Fruit fly (Drosophila melanogaster) whole organism, embryonic: ENCODE measurements around the gene CG5446.

ENCODE experiments used
- ATbp ChIP-seq: fragments of 200-800 bp; sonication (Bioruptor generic); optimal IDR thresholded peaks from 2 replicates; lab custom pipeline; 2017; ENCODE audit warnings: missing biosample characterization, mild to moderate bottlenecking, missing genetic modification characterization, missing genetic modification reagents
- Antp ChIP-seq: fragments of 200-800 bp; sonication (Bioruptor generic); optimal IDR thresholded peaks from 3 replicates; lab custom pipeline; 2016; ENCODE audit warnings: missing biosample characterization, missing genetic modification characterization
- Asciz ChIP-seq: fragments of 200-800 bp; sonication (Bioruptor generic); optimal IDR thresholded peaks from 2 replicates; lab custom pipeline; 2017; ENCODE audit warnings: missing biosample characterization, mild to moderate bottlenecking, missing genetic modification characterization, missing genetic modification reagents
- CG10543 ChIP-seq: fragments of 200-800 bp; sonication (Bioruptor generic); optimal IDR thresholded peaks from 3 replicates; lab custom pipeline; 2017; ENCODE audit warnings: missing biosample characterization, mild to moderate bottlenecking, missing genetic modification characterization, moderate library complexity
- CG12071 ChIP-seq: fragments of 200-800 bp; sonication (Bioruptor generic); optimal IDR thresholded peaks from 3 replicates; lab custom pipeline; 2018; ENCODE audit warnings: missing biosample characterization, mild to moderate bottlenecking, missing genetic modification characterization
- CG17912 ChIP-seq: fragments of 200-800 bp; sonication (Bioruptor generic); optimal IDR thresholded peaks from 2 replicates; lab custom pipeline; 2018; ENCODE audit warnings: missing biosample characterization, mild to moderate bottlenecking, missing genetic modification characterization
- CG2116 ChIP-seq: fragments of 200-800 bp; sonication (Bioruptor generic); optimal IDR thresholded peaks from 3 replicates; lab custom pipeline; 2018; ENCODE audit warnings: missing biosample characterization, mild to moderate bottlenecking, missing genetic modification characterization
- CG2678 ChIP-seq: fragments of 200-800 bp; sonication (Bioruptor generic); optimal IDR thresholded peaks from 3 replicates; lab custom pipeline; 2019; ENCODE audit warnings: missing biosample characterization, mild to moderate bottlenecking, missing genetic modification characterization, moderate library complexity
- CG2875 ChIP-seq: fragments of 200-800 bp; sonication (Bioruptor generic); optimal IDR thresholded peaks from 2 replicates; lab custom pipeline; 2017; ENCODE audit warnings: missing biosample characterization, mild to moderate bottlenecking, missing genetic modification characterization, missing genetic modification reagents
- CG30020 ChIP-seq: fragments of 200-800 bp; optimal IDR thresholded peaks from 2 replicates; lab custom pipeline; 2019; ENCODE audit warnings: missing biosample characterization, mild to moderate bottlenecking, missing genetic modification characterization, moderate library complexity
- CG31388 ChIP-seq: fragments of 200-800 bp; sonication (Bioruptor generic); optimal IDR thresholded peaks from 2 replicates; lab custom pipeline; 2016; ENCODE audit warnings: missing biosample characterization, missing genetic modification characterization
- CG33557 ChIP-seq: fragments of 200-800 bp; sonication (Bioruptor generic); optimal IDR thresholded peaks from 2 replicates; lab custom pipeline; 2019; ENCODE audit warnings: missing biosample characterization, mild to moderate bottlenecking, missing genetic modification characterization, moderate library complexity
- CG34422 ChIP-seq: fragments of 200-800 bp; sonication (Bioruptor generic); IDR thresholded peaks from 3 replicates; pipeline ENCODE4 v1.3.6; 2022; ENCODE audit warnings: missing biosample characterization, missing genetic modification characterization
- CG4730 ChIP-seq: fragments of 200-800 bp; sonication (Bioruptor generic); IDR thresholded peaks from 2 replicates; pipeline ENCODE4 v1.3.6; 2022; ENCODE audit warnings: missing biosample characterization, missing genetic modification characterization
- CG6689 ChIP-seq: fragments of 200-800 bp; sonication (Bioruptor generic); IDR thresholded peaks from 2 replicates; pipeline ENCODE4 v1.3.6; 2022; ENCODE audit warnings: missing biosample characterization, missing genetic modification characterization
- CG7987 ChIP-seq: fragments of 200-800 bp; sonication (Bioruptor generic); optimal IDR thresholded peaks from 2 replicates; lab custom pipeline; 2018; ENCODE audit warnings: missing biosample characterization, mild to moderate bottlenecking, missing genetic modification characterization, moderate library complexity
- CG8281 ChIP-seq: fragments of 200-800 bp; sonication (Bioruptor generic); optimal IDR thresholded peaks from 2 replicates; lab custom pipeline; 2018; ENCODE audit warnings: missing biosample characterization, mild to moderate bottlenecking, missing genetic modification characterization, moderate library complexity
- CG8944 ChIP-seq: fragments of 200-800 bp; sonication (Bioruptor generic); optimal IDR thresholded peaks from 3 replicates; lab custom pipeline; 2016; ENCODE audit warnings: missing biosample characterization, missing genetic modification characterization
- CG9876 ChIP-seq: fragments of 200-800 bp; sonication (Bioruptor generic); optimal IDR thresholded peaks from 2 replicates; lab custom pipeline; 2016; ENCODE audit warnings: missing biosample characterization, missing genetic modification characterization
- D ChIP-seq, 2 experiments: fragments of 200-800 bp in 1 of 2; fragments of >200 bp in 1 of 2; sonication (Bioruptor generic) in 1 of 2; optimal IDR thresholded peaks; 2 replicates in 1 of 2; 3 replicates in 1 of 2; lab custom pipeline; 2017; ENCODE audit warnings: mild to moderate bottlenecking in 1 of 2, missing biosample characterization in 1 of 2, missing genetic modification characterization in 1 of 2, missing genetic modification reagents in 1 of 2
- HHEX ChIP-seq: fragments of 200-800 bp; sonication (Bioruptor generic); optimal IDR thresholded peaks from 3 replicates; lab custom pipeline; 2017; ENCODE audit warnings: missing biosample characterization, mild to moderate bottlenecking, missing genetic modification characterization, missing genetic modification reagents
- Hr51 ChIP-seq, 2 experiments: fragments of 200-800 bp; sonication (Bioruptor generic); optimal IDR thresholded peaks; 2 replicates in 1 of 2; 3 replicates in 1 of 2; lab custom pipeline; 2016 to 2018; ENCODE audit warnings: missing biosample characterization in 2 of 2, missing genetic modification characterization in 2 of 2, mild to moderate bottlenecking in 1 of 2, moderate library complexity in 1 of 2
- MTF-1 ChIP-seq: fragments of 200-800 bp; sonication (Bioruptor generic); optimal IDR thresholded peaks from 2 replicates; lab custom pipeline; 2018; ENCODE audit warnings: missing biosample characterization, mild to moderate bottlenecking, missing genetic modification characterization, borderline replicate concordance
- Med ChIP-seq: fragments of 200-800 bp; sonication (Bioruptor generic); peaks from one replicate; lab custom pipeline; 2016; ENCODE audit warnings: missing biosample characterization, missing genetic modification characterization, mild to moderate bottlenecking, inconsistent platforms, moderate library complexity
- NC2α ChIP-seq: fragments of 200-800 bp; sonication (Bioruptor generic); optimal IDR thresholded peaks from 2 replicates; lab custom pipeline; 2016; ENCODE audit warnings: missing biosample characterization, missing genetic modification characterization
- Pdp1 ChIP-seq, 2 experiments: fragments of 200-800 bp; sonication (Bioruptor generic); optimal IDR thresholded peaks; 3 replicates each; lab custom pipeline; 2016; ENCODE audit warnings: missing biosample characterization in 2 of 2, missing genetic modification characterization in 2 of 2, mild to moderate bottlenecking in 1 of 2, moderate library complexity in 1 of 2
- Ptx1 ChIP-seq: fragments of 200-800 bp; sonication (Bioruptor generic); IDR thresholded peaks from 2 replicates; pipeline ENCODE4 v1.3.6; 2022; ENCODE audit warnings: missing biosample characterization, missing genetic modification characterization
- Rfx ChIP-seq: fragments of 200-800 bp; sonication (Bioruptor generic); IDR thresholded peaks from 2 replicates; pipeline ENCODE4 v1.3.6; 2022; ENCODE audit warnings: missing biosample characterization, missing genetic modification characterization
- Six4 ChIP-seq: fragments of 200-800 bp; sonication (Bioruptor generic); optimal IDR thresholded peaks from 2 replicates; lab custom pipeline; 2016; ENCODE audit warnings: missing biosample characterization, missing genetic modification characterization
- Sox100B ChIP-seq: fragments of 200-800 bp; sonication (Bioruptor generic); optimal IDR thresholded peaks from 3 replicates; lab custom pipeline; 2018; ENCODE audit warnings: missing biosample characterization, mild to moderate bottlenecking, missing genetic modification characterization
- bigmax ChIP-seq: fragments of 200-800 bp; sonication (Bioruptor generic); optimal IDR thresholded peaks from 2 replicates; lab custom pipeline; 2018; ENCODE audit warnings: missing biosample characterization, mild to moderate bottlenecking, missing genetic modification characterization
- caup ChIP-seq: fragments of 200-800 bp; sonication (Bioruptor generic); optimal IDR thresholded peaks from 3 replicates; lab custom pipeline; 2017; ENCODE audit warnings: missing biosample characterization, mild to moderate bottlenecking, missing genetic modification characterization, moderate library complexity; ENCODE audit not compliant: severe bottlenecking
- dmrt99B ChIP-seq: fragments of 200-800 bp; sonication (Bioruptor generic); optimal IDR thresholded peaks from 2 replicates; lab custom pipeline; 2018; ENCODE audit warnings: missing biosample characterization, mild to moderate bottlenecking, missing genetic modification characterization, moderate library complexity
- exex ChIP-seq: fragments of 200-800 bp; sonication (Bioruptor generic); optimal IDR thresholded peaks from 4 replicates; lab custom pipeline; 2018; ENCODE audit warnings: missing biosample characterization, mild to moderate bottlenecking, missing genetic modification characterization, moderate library complexity
- fd64A ChIP-seq: fragments of 200-800 bp; sonication (Bioruptor generic); optimal IDR thresholded peaks from 3 replicates; lab custom pipeline; 2018; ENCODE audit warnings: missing biosample characterization, mild to moderate bottlenecking, missing genetic modification characterization
- grn ChIP-seq: fragments of 200-800 bp; sonication (Bioruptor generic); optimal IDR thresholded peaks from 3 replicates; lab custom pipeline; 2017; ENCODE audit warnings: missing biosample characterization, missing genetic modification characterization
- hth ChIP-seq: fragments of >200 bp; optimal IDR thresholded peaks from 2 replicates; lab custom pipeline; 2017; ENCODE audit warnings: inconsistent platforms
- lab ChIP-seq: fragments of 200-800 bp; sonication (Bioruptor generic); optimal IDR thresholded peaks from 3 replicates; lab custom pipeline; 2017; ENCODE audit warnings: missing biosample characterization, missing genetic modification characterization, mild to moderate bottlenecking, moderate library complexity, missing genetic modification reagents
- mirr ChIP-seq: fragments of 200-800 bp; sonication (Bioruptor generic); optimal IDR thresholded peaks from 3 replicates; lab custom pipeline; 2018; ENCODE audit warnings: missing biosample characterization, mild to moderate bottlenecking, missing genetic modification characterization
- nau ChIP-seq: fragments of 200-800 bp; sonication (Bioruptor generic); optimal IDR thresholded peaks from 3 replicates; lab custom pipeline; 2017; ENCODE audit warnings: missing biosample characterization, mild to moderate bottlenecking, missing genetic modification characterization, missing genetic modification reagents
- odd ChIP-seq: fragments of 200-800 bp; sonication (Bioruptor generic); optimal IDR thresholded peaks from 2 replicates; lab custom pipeline; 2017; ENCODE audit warnings: missing biosample characterization, mild to moderate bottlenecking, missing genetic modification characterization
- salm ChIP-seq: fragments of 200-800 bp; sonication (Bioruptor generic); optimal IDR thresholded peaks from 2 replicates; lab custom pipeline; 2018; ENCODE audit warnings: missing biosample characterization, mild to moderate bottlenecking, missing genetic modification characterization
- sens ChIP-seq: fragments of 200-800 bp; sonication (Bioruptor generic); peaks from one replicate; lab custom pipeline; 2016; ENCODE audit warnings: missing biosample characterization, missing genetic modification characterization
- slou ChIP-seq: fragments of 200-800 bp; sonication (Bioruptor generic); optimal IDR thresholded peaks from 3 replicates; lab custom pipeline; 2016; ENCODE audit warnings: missing biosample characterization, missing genetic modification characterization
- so ChIP-seq: fragments of 200-800 bp; sonication (Bioruptor generic); IDR thresholded peaks from 3 replicates; pipeline ENCODE4 v1.3.6; 2022; ENCODE audit warnings: missing biosample characterization, missing genetic modification characterization
- sob ChIP-seq: fragments of 200-800 bp; sonication (Bioruptor generic); IDR thresholded peaks from 2 replicates; pipeline ENCODE4 v1.3.6; 2022; ENCODE audit warnings: missing biosample characterization, missing genetic modification characterization
- sqz ChIP-seq: fragments of 200-800 bp; sonication (Bioruptor generic); optimal IDR thresholded peaks from 3 replicates; lab custom pipeline; 2018; ENCODE audit warnings: missing biosample characterization, mild to moderate bottlenecking, missing genetic modification characterization
- sug ChIP-seq: fragments of 200-800 bp; optimal IDR thresholded peaks from 2 replicates; lab custom pipeline; 2019; ENCODE audit warnings: missing biosample characterization, mild to moderate bottlenecking, missing genetic modification characterization, moderate library complexity
- wek ChIP-seq: fragments of 200-800 bp; sonication (Bioruptor generic); optimal IDR thresholded peaks from 3 replicates; lab custom pipeline; 2018; ENCODE audit warnings: missing biosample characterization, mild to moderate bottlenecking, missing genetic modification characterization, moderate library complexity

CG5446 gene

DNA sequence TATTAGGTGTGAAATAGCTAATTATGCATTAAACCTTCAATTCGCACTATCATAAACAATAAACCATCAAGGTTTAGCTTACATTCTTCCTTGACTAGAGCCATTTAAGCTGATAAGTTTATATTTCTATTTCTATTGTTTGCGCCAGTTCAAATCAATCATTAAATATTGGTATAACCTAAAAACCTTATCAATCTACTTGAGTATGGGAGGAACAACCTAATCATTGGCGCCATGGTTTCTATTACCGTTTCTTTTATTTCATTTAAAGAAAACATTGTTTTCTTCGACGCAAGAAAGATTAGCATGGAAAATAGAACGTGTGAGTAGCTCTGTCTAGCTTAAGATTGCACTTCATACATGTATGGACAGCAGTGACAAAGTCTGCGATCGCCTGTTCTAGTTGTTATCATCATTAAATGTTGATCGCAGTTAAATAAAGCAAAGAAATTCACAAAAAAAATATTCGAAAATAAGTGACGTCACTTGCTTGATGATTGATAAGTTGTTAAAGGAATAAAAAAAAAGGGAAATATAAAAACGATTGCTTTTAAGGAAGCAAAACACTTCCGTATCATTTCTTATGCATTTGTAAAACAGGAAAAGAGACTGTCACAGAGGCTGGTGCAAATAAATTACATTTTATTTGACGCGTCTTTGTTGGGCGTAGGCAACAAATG, 46.8 kb upstream of the CG5446 start:
- TF ChIP-seq hth (lab: Kevin White, UChicago) (no peak), sqz (GFP tag; lab: Kevin White, UChicago) (peak; percentile 34), nau (GFP tag; lab: Kevin White, UChicago) (peak; percentile 10), ATbp (peak; percentile 15), sug (tag; lab: Kevin White, UChicago) (peak; percentile 5), Rfx (no peak), CG33557 (GFP tag; lab: Kevin White, UChicago) (peak; percentile 37), CG8281 (tag; lab: Kevin White, UChicago) (peak; percentile 41), CG30020 (tag; lab: Kevin White, UChicago) (no peak), NC2α (GFP tag; lab: Kevin White, UChicago) (no peak), exex (peak; percentile 73), Med (GFP tag; lab: Kevin White, UChicago) (peak; percentile 58), CG7987 (peak; percentile 20), Asciz (peak; percentile 21), CG31388 (GFP tag; lab: Kevin White, UChicago) (no peak), odd (no peak), grn (GFP tag; lab: Kevin White, UChicago) (peak; percentile 29), sens (GFP tag; lab: Kevin White, UChicago) (peak; percentile 70), lab (peak; percentile 30), Six4 (no peak), mirr (GFP tag; lab: Kevin White, UChicago) (peak; percentile 52), Pdp1 (GFP tag; optimal IDR thresholded peaks at IDR 0.05; lab: Kevin White, UChicago) (peak in 1 of 2 experiments; percentile 1), dmrt99B (tag; lab: Kevin White, UChicago) (no peak), fd64A (peak; percentile 47), wek (GFP tag; lab: Kevin White, UChicago) (peak; percentile 24), Hr51 (GFP tag; optimal IDR thresholded peaks at IDR 0.05; lab: Kevin White, UChicago) (no peak), salm (tag; lab: Kevin White, UChicago) (no peak), so (GFP tag; lab: Robert Waterston, UW) (no peak), D (optimal IDR thresholded peaks at IDR 0.05; lab: Kevin White, UChicago) (no peak), D (GFP tag; optimal IDR thresholded peaks at IDR 0.05; lab: Kevin White, UChicago) (no peak), Sox100B (GFP tag; lab: Kevin White, UChicago) (peak; percentile 23), MTF-1 (GFP tag; lab: Kevin White, UChicago) (no peak), CG10543 (no peak), CG2678 (tag; lab: Kevin White, UChicago) (peak; percentile 5), caup (GFP tag; lab: Kevin White, UChicago) (no peak), bigmax (peak; percentile 47), CG4730 (no peak), CG17912 (GFP tag; lab: Kevin White, UChicago) (no peak), CG6689 (no peak), CG34422 (no peak), CG2875 (GFP tag; lab: Kevin White, UChicago) (peak; percentile 8), Antp (GFP tag; lab: Kevin White, UChicago) (no peak), CG9876 (GFP tag; lab: Kevin White, UChicago) (no peak), HHEX (GFP tag; lab: Kevin White, UChicago) (no peak), slou (GFP tag; lab: Kevin White, UChicago) (no peak), CG8944 (no peak), Ptx1 (GFP tag; lab: Robert Waterston, UW) (no peak), sob (no peak), CG2116 (GFP tag; lab: Kevin White, UChicago) (no peak), CG12071 (GFP tag; lab: Kevin White, UChicago) (no peak)
